Fruit fly (Drosophila melanogaster): ENCODE measurements around the gene att-ORFB.

Gene att-ORFB

dm6 chr3R:20592517-20593462 lies 38.6 kb upstream of the att-ORFB start, which contains the start of the genes Pus1 and bon:
Gene Pus1 (minus strand): TSS chr3R:20592671.
Gene bon (plus strand): TSS chr3R:20593139.
- TF ChIP-seq achi (GFP tag; optimal IDR thresholded peaks at IDR 0.05), result no peak
- TF ChIP-seq CG10631 (GFP tag; optimal IDR thresholded peaks at IDR 0.05), result no peak
- peak; percentile 57 for TF ChIP-seq fkh (GFP tag; optimal IDR thresholded peaks at IDR 0.05)
- TF ChIP-seq Ets96B (tag; optimal IDR thresholded peaks at IDR 0.05), result no peak
- no peak for TF ChIP-seq Lpt (GFP tag; optimal IDR thresholded peaks at IDR 0.05)
- peak; percentile 1 for TF ChIP-seq Eip75B (GFP tag; optimal IDR thresholded peaks at IDR 0.05)
- no peak for TF ChIP-seq CG11762 (GFP tag; optimal IDR thresholded peaks at IDR 0.05; ENCODE audit: insufficient read depth)
- no peak for TF ChIP-seq Hr4 (GFP tag; optimal IDR thresholded peaks at IDR 0.05)
- TF ChIP-seq CG32006 (GFP tag; optimal IDR thresholded peaks at IDR 0.05), result no peak
- TF ChIP-seq cyc (GFP tag; optimal IDR thresholded peaks at IDR 0.05), result peak; percentile 27
- TF ChIP-seq Sox15 (GFP tag; optimal IDR thresholded peaks at IDR 0.05), result no peak
- peak; percentile 16 for TF ChIP-seq Smox (GFP tag; optimal IDR thresholded peaks at IDR 0.05)
- TF ChIP-seq CG9139 (GFP tag; optimal IDR thresholded peaks at IDR 0.05), result no peak
- TF ChIP-seq svp (GFP tag), result peak; percentile 73
- TF ChIP-seq CG3032 (tag; optimal IDR thresholded peaks at IDR 0.05), result peak; percentile 33
- TF ChIP-seq CG16779 (tag; optimal IDR thresholded peaks at IDR 0.05), result no peak
- peak; percentile 24 for TF ChIP-seq Sox102F (GFP tag; optimal IDR thresholded peaks at IDR 0.05)
- peak; percentile 46 for TF ChIP-seq Blimp-1 (GFP tag; optimal IDR thresholded peaks at IDR 0.05)
- TF ChIP-seq dac (GFP tag; optimal IDR thresholded peaks at IDR 0.05), result no peak
- TF ChIP-seq Hr38 (GFP tag; optimal IDR thresholded peaks at IDR 0.05), result no peak
- no peak for TF ChIP-seq CG11294 (GFP tag; IDR thresholded peaks at IDR 0.05)
- no peak for TF ChIP-seq CG6792 (GFP tag; optimal IDR thresholded peaks at IDR 0.05)
- TF ChIP-seq ss (GFP tag; optimal IDR thresholded peaks at IDR 0.05), result peak in 1 of 2 experiments; percentile 6
- TF ChIP-seq CG6163 (GFP tag; IDR thresholded peaks at IDR 0.05), result no peak
- no peak for TF ChIP-seq CG6808 (GFP tag; optimal IDR thresholded peaks at IDR 0.05)
- TF ChIP-seq dsx (GFP tag; optimal IDR thresholded peaks at IDR 0.05; ENCODE audit: poor library complexity, severe bottlenecking), result no peak
- no peak for TF ChIP-seq Ets21C (GFP tag; optimal IDR thresholded peaks at IDR 0.05)
- TF ChIP-seq CG4318 (GFP tag; optimal IDR thresholded peaks at IDR 0.05), result no peak
- TF ChIP-seq CG8119 (GFP tag; IDR thresholded peaks at IDR 0.05), result no peak
- no peak for TF ChIP-seq Gug (GFP tag; IDR thresholded peaks at IDR 0.05)
- TF ChIP-seq CG8632 (GFP tag; optimal IDR thresholded peaks at IDR 0.05), result no peak
- TF ChIP-seq Met (GFP tag; optimal IDR thresholded peaks at IDR 0.05), result no peak
- TF ChIP-seq CG11902 (GFP tag; optimal IDR thresholded peaks at IDR 0.05), result no peak
- TF ChIP-seq pdm3 (GFP tag; optimal IDR thresholded peaks at IDR 0.05), result peak; percentile 12
- TF ChIP-seq fd85E (GFP tag; optimal IDR thresholded peaks at IDR 0.05), result no peak
- TF ChIP-seq CG6854 (GFP tag; optimal IDR thresholded peaks at IDR 0.05), result no peak
- peak; percentile 19 for TF ChIP-seq CG3919 (GFP tag; optimal IDR thresholded peaks at IDR 0.05)
- peak; percentile 36 for TF ChIP-seq esn (GFP tag; optimal IDR thresholded peaks at IDR 0.05)
- no peak for TF ChIP-seq vri (GFP tag; optimal IDR thresholded peaks at IDR 0.05)
- no peak for TF ChIP-seq OdsH (GFP tag; optimal IDR thresholded peaks at IDR 0.05)
- TF ChIP-seq CG34406 (GFP tag; optimal IDR thresholded peaks at IDR 0.05), result no peak
- TF ChIP-seq lz (GFP tag; optimal IDR thresholded peaks at IDR 0.05), result peak; percentile 53
- TF ChIP-seq Eip93F (GFP tag; optimal IDR thresholded peaks at IDR 0.05), result no peak
- no peak for TF ChIP-seq CG15336 (GFP tag; IDR thresholded peaks at IDR 0.05)
- TF ChIP-seq CG31627 (GFP tag; optimal IDR thresholded peaks at IDR 0.05), result peak; percentile 30
- TF ChIP-seq CG1621 (tag; optimal IDR thresholded peaks at IDR 0.05), result peak; percentile 58
- TF ChIP-seq spab (GFP tag; optimal IDR thresholded peaks at IDR 0.05), result no peak
- no peak for TF ChIP-seq fd59A (GFP tag; optimal IDR thresholded peaks at IDR 0.05)
- no peak for TF ChIP-seq CG8319 (GFP tag; optimal IDR thresholded peaks at IDR 0.05)
- TF ChIP-seq CG6276 (GFP tag; optimal IDR thresholded peaks at IDR 0.05), result no peak

All from whole organism, prepupa.